Fruit fly (Drosophila melanogaster) whole organism, wandering third instar larva: ENCODE measurements around the gene Prx5.

Source experiments
- Dfd ChIP-seq: fragments of >200 bp; optimal IDR thresholded peaks from 2 replicates; lab custom pipeline; 2017; ENCODE audit warnings: missing biosample characterization, missing genetic modification characterization
- Hnf4 ChIP-seq: fragments of 200-800 bp; sonication (Bioruptor generic); optimal IDR thresholded peaks from 2 replicates; lab custom pipeline; 2016; ENCODE audit warnings: missing biosample characterization, mild to moderate bottlenecking, missing genetic modification characterization
- Hr78 ChIP-seq: fragments of >200 bp; optimal IDR thresholded peaks from 2 replicates; lab custom pipeline; 2017; ENCODE audit warnings: missing biosample characterization, missing genetic modification characterization
- OdsH ChIP-seq: fragments of 200-800 bp; sonication (Bioruptor generic); optimal IDR thresholded peaks from 2 replicates; lab custom pipeline; 2016; ENCODE audit warnings: missing biosample characterization, mild to moderate bottlenecking, missing genetic modification characterization
- brk ChIP-seq: fragments of 200-800 bp; sonication (Bioruptor generic); optimal IDR thresholded peaks from 2 replicates; lab custom pipeline; 2016; ENCODE audit warnings: missing biosample characterization, mild to moderate bottlenecking, missing genetic modification characterization
- dmrt93B ChIP-seq: fragments of 200-800 bp; sonication (Bioruptor generic); optimal IDR thresholded peaks from 2 replicates; lab custom pipeline; 2018; ENCODE audit warnings: missing biosample characterization, mild to moderate bottlenecking, missing genetic modification characterization
- ey ChIP-seq: fragments of 200-800 bp; sonication (Bioruptor generic); optimal IDR thresholded peaks from 2 replicates; lab custom pipeline; 2016; ENCODE audit warnings: missing biosample characterization, missing genetic modification characterization
- fru ChIP-seq: fragments of 200-800 bp; sonication (Bioruptor generic); optimal IDR thresholded peaks from 3 replicates; lab custom pipeline; 2016; ENCODE audit warnings: missing biosample characterization, mild to moderate bottlenecking, missing genetic modification characterization
- h ChIP-seq: fragments of 200-800 bp; sonication (Bioruptor generic); optimal IDR thresholded peaks from 3 replicates; lab custom pipeline; 2016; ENCODE audit warnings: missing biosample characterization, mild to moderate bottlenecking, missing genetic modification characterization
- pan ChIP-seq: fragments of >200 bp; optimal IDR thresholded peaks from 2 replicates; lab custom pipeline; 2017
- psq ChIP-seq: fragments of 200-800 bp; sonication (Bioruptor generic); optimal IDR thresholded peaks from 3 replicates; lab custom pipeline; 2017; ENCODE audit warnings: missing biosample characterization, mild to moderate bottlenecking, missing genetic modification characterization, moderate library complexity
- sage ChIP-seq: fragments of 200-800 bp; sonication (Bioruptor generic); optimal IDR thresholded peaks from 2 replicates; lab custom pipeline; 2016; ENCODE audit warnings: missing biosample characterization, mild to moderate bottlenecking, missing genetic modification characterization
- usp ChIP-seq: fragments of >200 bp; optimal IDR thresholded peaks from 2 replicates; lab custom pipeline; 2017; ENCODE audit warnings: missing biosample characterization, missing genetic modification characterization

DNA sequence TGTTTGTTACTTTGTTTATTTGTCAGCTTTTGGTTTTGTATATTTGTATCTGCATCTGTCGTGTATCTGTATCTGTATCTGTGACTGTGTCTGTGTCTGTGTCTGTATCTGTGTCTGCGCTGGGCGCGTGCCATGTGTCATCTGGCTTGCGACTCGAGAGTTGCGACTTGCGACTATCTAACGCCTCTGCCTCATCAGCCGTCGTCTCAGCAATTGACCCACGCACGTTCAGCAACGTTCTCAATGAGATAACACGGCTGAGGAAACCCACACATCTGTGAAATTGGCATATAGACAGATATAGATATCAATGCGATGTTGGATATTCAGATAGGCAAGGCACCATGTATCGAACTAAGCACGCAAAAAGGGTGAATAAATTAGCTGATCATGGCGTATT lies 48.4 kb downstream of the Prx5 start:
- TF ChIP-seq fru (no peak), usp (GFP tag; lab: Kevin White, UChicago) (no peak), Hr78 (GFP tag; lab: Kevin White, UChicago) (no peak), h (GFP tag; lab: Kevin White, UChicago) (no peak), psq (GFP tag; lab: Kevin White, UChicago) (no peak), pan (lab: Kevin White, UChicago) (no peak), brk (no peak), sage (GFP tag; lab: Kevin White, UChicago) (no peak), ey (GFP tag; lab: Kevin White, UChicago) (no peak), Dfd (GFP tag; lab: Kevin White, UChicago) (no peak), OdsH (GFP tag; lab: Kevin White, UChicago) (no peak), dmrt93B (no peak), Hnf4 (no peak)
